Worm (Caenorhabditis elegans): ENCODE results near the gene ZK938.10.

ZK938.10 gene

DNA sequence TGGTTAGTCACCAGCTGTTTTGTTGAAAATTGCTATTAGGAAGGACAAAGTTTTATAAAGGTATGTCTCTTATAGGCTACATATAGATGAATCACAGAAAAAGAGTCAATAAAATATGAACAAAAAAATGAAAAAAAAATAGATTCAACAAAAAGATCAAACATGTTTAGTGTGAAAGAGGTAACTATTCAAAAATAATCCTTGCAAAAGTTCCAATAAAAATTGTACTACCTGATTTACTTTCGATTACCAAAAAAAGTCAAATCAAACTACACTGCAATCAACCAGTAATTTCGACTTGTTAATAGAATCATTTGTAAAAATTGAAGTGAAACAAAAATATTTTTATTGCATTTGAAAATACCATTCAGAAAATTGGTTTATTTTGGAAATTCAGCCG, at the start of gene ZK938.10:
Gene ZK938.10 (minus strand): TSS at position 101 of the 400 bp plus-strand sequence.
- no peak for TF ChIP-seq ceh-83 (GFP tag; optimal IDR thresholded peaks at IDR 0.05)
- no peak for TF ChIP-seq hlh-1 (tag; optimal IDR thresholded peaks at IDR 0.05)
- no peak for TF ChIP-seq mep-1 (tag; optimal IDR thresholded peaks at IDR 0.05)
- no peak for TF ChIP-seq ztf-11 (tag; optimal IDR thresholded peaks at IDR 0.05)
- TF ChIP-seq ham-2 (GFP tag; optimal IDR thresholded peaks at IDR 0.05): no peak
- TF ChIP-seq unc-120 (tag; optimal IDR thresholded peaks at IDR 0.05; ENCODE audit: poor library complexity, severe bottlenecking): no peak
- TF ChIP-seq lin-13 (tag; optimal IDR thresholded peaks at IDR 0.05): no peak
- TF ChIP-seq bed-3 (GFP tag; optimal IDR thresholded peaks at IDR 0.05): no peak

DNA sequence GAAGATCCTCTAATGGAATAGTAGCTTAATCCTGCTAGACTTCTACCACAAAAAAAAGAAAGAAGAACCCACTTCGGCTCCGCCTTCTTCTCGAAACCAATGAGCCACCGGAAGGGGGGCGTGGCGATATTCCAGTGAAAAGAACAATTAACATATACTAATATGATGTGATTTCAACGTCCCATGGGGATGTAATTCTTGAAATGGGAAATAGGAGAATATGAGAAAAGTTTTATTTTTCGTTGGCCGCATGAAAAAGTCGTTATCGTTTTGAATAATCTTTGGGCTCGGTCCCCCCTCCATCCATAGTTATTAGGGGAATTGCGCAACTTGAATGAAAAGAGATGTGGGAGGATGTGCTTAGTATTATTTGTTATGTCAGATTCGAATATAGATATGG, 49.4 kb upstream of the ZK938.10 start, which contains the start of gene unc-4:
Gene unc-4 (minus strand): TSS at position 101 of the 400 bp plus-strand sequence.
- TF ChIP-seq hlh-1 (tag; optimal IDR thresholded peaks at IDR 0.05): no peak
- TF ChIP-seq lin-32 (GFP tag; optimal IDR thresholded peaks at IDR 0.05): no peak
- TF ChIP-seq ztf-11 (tag; optimal IDR thresholded peaks at IDR 0.05): no peak
- TF ChIP-seq zip-8 (tag; optimal IDR thresholded peaks at IDR 0.05): no peak
- no peak for TF ChIP-seq nhr-12 (tag; optimal IDR thresholded peaks at IDR 0.05)
- TF ChIP-seq blmp-1 (tag; optimal IDR thresholded peaks at IDR 0.05): no peak
- TF ChIP-seq mls-2 (tag; optimal IDR thresholded peaks at IDR 0.05): no peak
- no peak for TF ChIP-seq snpc-4 (tag; optimal IDR thresholded peaks at IDR 0.05)
- TF ChIP-seq elt-1 (tag; optimal IDR thresholded peaks at IDR 0.05; ENCODE audit: borderline replicate concordance, insufficient read depth): no peak
- TF ChIP-seq lsy-2 (tag; optimal IDR thresholded peaks at IDR 0.05): no peak
- TF ChIP-seq cnd-1 (tag; optimal IDR thresholded peaks at IDR 0.05): no peak
- no peak for TF ChIP-seq nhr-28 (tag; optimal IDR thresholded peaks at IDR 0.05)
- TF ChIP-seq sem-2 (GFP tag; optimal IDR thresholded peaks at IDR 0.05): no peak
- no peak for TF ChIP-seq unc-39 (tag; optimal IDR thresholded peaks at IDR 0.05)
- TF ChIP-seq nhr-237 (tag; optimal IDR thresholded peaks at IDR 0.05): no peak
- TF ChIP-seq flh-1 (GFP tag; optimal IDR thresholded peaks at IDR 0.05): no peak
- TF ChIP-seq tbx-8 (GFP tag; optimal IDR thresholded peaks at IDR 0.05): no peak
- no peak for TF ChIP-seq ceh-43 (GFP tag; optimal IDR thresholded peaks at IDR 0.05)
- no peak for TF ChIP-seq drap-1 (GFP tag; optimal IDR thresholded peaks at IDR 0.05)
- TF ChIP-seq lin-13 (tag; optimal IDR thresholded peaks at IDR 0.05): no peak

DNA sequence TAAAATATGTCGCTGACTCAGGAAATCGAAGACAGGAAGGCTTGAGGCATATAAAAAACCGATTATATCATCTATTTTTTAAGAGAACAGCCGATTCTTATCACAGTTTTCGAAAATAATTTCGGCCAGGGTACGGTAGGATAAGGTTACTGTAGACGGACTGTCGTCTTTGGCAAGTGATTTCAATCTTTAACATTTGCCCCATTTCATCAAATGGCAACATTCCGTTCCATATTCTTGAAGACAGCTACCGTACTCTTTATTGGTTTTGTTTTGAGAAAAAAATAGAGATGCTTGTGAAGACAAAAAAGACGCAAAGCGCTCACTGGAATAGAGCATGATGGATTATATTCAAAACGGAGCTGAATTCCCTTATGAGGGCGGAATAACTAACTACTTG, 47.9 kb upstream of the ZK938.10 start:
- no peak for TF ChIP-seq mls-2 (tag; optimal IDR thresholded peaks at IDR 0.05)
- TF ChIP-seq unc-120 (tag; optimal IDR thresholded peaks at IDR 0.05; ENCODE audit: poor library complexity, severe bottlenecking): no peak
- no peak for TF ChIP-seq cnd-1 (tag; optimal IDR thresholded peaks at IDR 0.05)
- TF ChIP-seq bed-3 (GFP tag; optimal IDR thresholded peaks at IDR 0.05): no peak
- no peak for TF ChIP-seq drap-1 (GFP tag; optimal IDR thresholded peaks at IDR 0.05)
- TF ChIP-seq nhr-237 (tag; optimal IDR thresholded peaks at IDR 0.05): no peak
- no peak for TF ChIP-seq lin-13 (tag; optimal IDR thresholded peaks at IDR 0.05)
- TF ChIP-seq snpc-4 (tag; optimal IDR thresholded peaks at IDR 0.05): no peak
- no peak for TF ChIP-seq nhr-28 (tag; optimal IDR thresholded peaks at IDR 0.05)

DNA sequence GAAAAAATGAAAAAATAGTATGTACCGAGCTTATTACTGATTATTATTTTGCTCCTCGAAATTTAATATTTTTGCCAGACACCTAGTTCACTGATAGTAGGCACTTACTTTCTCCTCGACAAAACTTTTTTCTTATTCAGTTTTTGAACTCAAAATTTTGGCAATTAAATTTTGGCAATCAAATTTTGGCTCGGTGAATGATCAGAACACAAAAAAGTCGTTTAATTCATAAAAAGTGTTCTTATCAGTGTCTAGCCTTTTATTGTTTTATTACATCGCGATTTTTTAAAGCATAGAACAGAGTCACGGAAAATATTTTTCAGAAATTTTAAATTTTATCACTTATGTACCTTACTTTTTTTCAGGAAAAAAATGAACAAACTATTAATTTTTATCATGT, 44.3 kb upstream of the ZK938.10 start:
- no peak for TF ChIP-seq lin-32 (GFP tag; optimal IDR thresholded peaks at IDR 0.05)
- no peak for TF ChIP-seq ceh-43 (GFP tag; optimal IDR thresholded peaks at IDR 0.05)
- TF ChIP-seq lsy-2 (tag; optimal IDR thresholded peaks at IDR 0.05): no peak
- TF ChIP-seq tbx-8 (GFP tag; optimal IDR thresholded peaks at IDR 0.05): no peak
- TF ChIP-seq unc-120 (tag; optimal IDR thresholded peaks at IDR 0.05; ENCODE audit: poor library complexity, severe bottlenecking): no peak
- no peak for TF ChIP-seq nhr-28 (tag; optimal IDR thresholded peaks at IDR 0.05)

DNA sequence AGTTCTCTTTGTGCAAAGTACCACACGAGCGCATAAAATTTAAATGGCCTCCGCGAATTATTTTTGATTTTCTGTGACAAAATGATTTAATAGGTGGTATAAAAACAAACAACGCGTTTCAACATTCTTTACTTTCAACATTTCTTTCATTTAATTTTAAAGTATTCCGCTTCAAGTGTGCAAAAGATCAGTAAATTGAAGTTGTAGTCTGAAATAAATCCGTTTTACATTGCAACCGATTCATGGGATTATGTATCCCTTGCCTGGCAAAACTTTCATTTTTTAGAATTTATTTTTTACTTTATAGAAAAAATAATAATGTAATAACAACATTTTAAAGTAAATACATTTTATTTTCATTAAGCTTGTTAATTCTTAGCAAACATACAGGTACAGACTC, 43.6 kb upstream of the ZK938.10 start, which contains the start of gene F26C11.1:
Gene F26C11.1 (plus strand): TSS at position 301 of the 400 bp plus-strand sequence.
- TF ChIP-seq zip-8 (tag; optimal IDR thresholded peaks at IDR 0.05) (no peak), mep-1 (tag; optimal IDR thresholded peaks at IDR 0.05) (no peak), flh-1 (GFP tag; optimal IDR thresholded peaks at IDR 0.05) (no peak), elt-1 (tag; optimal IDR thresholded peaks at IDR 0.05; ENCODE audit: borderline replicate concordance, insufficient read depth) (no peak), mls-2 (tag; optimal IDR thresholded peaks at IDR 0.05) (no peak), nhr-76 (tag; optimal IDR thresholded peaks at IDR 0.05) (no peak)

DNA sequence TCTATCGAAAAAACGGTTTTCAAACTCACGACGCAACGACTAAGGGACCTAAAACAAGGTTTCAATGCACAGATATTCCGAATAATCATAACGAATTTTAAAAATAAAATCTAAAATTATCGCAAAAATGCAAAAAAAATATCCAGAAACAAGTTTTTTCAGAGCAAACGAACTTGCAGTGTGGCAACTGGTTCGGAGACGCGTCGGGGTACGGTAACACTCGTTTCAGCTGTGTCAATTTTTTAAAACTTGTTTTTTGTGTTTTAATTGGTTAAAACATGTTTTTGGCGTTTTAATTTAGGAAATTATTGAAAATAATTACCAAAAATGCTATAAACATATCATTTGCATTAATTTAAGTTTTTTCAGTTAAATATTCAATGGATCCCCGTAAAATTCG, 41.6 kb upstream of the ZK938.10 start, which contains the start of gene C08H9.16:
Gene C08H9.16 (plus strand): TSS at position 370 of the 400 bp plus-strand sequence.
- TF ChIP-seq flh-1 (GFP tag; optimal IDR thresholded peaks at IDR 0.05) (no peak), hlh-1 (tag; optimal IDR thresholded peaks at IDR 0.05) (peak; percentile 59), lsy-2 (tag; optimal IDR thresholded peaks at IDR 0.05) (peak; percentile 95), elt-1 (tag; optimal IDR thresholded peaks at IDR 0.05; ENCODE audit: borderline replicate concordance, insufficient read depth) (no peak), bed-3 (GFP tag; optimal IDR thresholded peaks at IDR 0.05) (no peak), ham-2 (GFP tag; optimal IDR thresholded peaks at IDR 0.05) (no peak), sem-2 (GFP tag; optimal IDR thresholded peaks at IDR 0.05) (no peak), nhr-237 (tag; optimal IDR thresholded peaks at IDR 0.05) (no peak), mep-1 (tag; optimal IDR thresholded peaks at IDR 0.05) (peak; percentile 36), ztf-11 (tag; optimal IDR thresholded peaks at IDR 0.05) (no peak), pha-4 (tag; optimal IDR thresholded peaks at IDR 0.05) (no peak), mab-5 (tag; optimal IDR thresholded peaks at IDR 0.05) (no peak), sptf-1 (tag; optimal IDR thresholded peaks at IDR 0.05) (no peak), ceh-39 (tag; optimal IDR thresholded peaks at IDR 0.05) (no peak), mls-2 (tag; optimal IDR thresholded peaks at IDR 0.05) (no peak), drap-1 (GFP tag; optimal IDR thresholded peaks at IDR 0.05) (no peak), unc-120 (tag; optimal IDR thresholded peaks at IDR 0.05; ENCODE audit: poor library complexity, severe bottlenecking) (no peak), snpc-4 (tag; optimal IDR thresholded peaks at IDR 0.05) (no peak), lin-13 (tag; optimal IDR thresholded peaks at IDR 0.05) (peak; percentile 11), nhr-76 (tag; optimal IDR thresholded peaks at IDR 0.05) (no peak), ces-1 (GFP tag; optimal IDR thresholded peaks at IDR 0.05) (no peak)

Data from whole organism, mixed stage, embryonic.